Worm (Caenorhabditis elegans) whole organism, L4 larva: ENCODE results near the gene anp-1.

ENCODE experiments used
- F10B5.3 ChIP-seq: sonication (generic microtip); optimal IDR thresholded peaks from 2 replicates; lab custom pipeline; 2016; ENCODE audit warnings: mild to moderate bottlenecking, missing genetic modification characterization, missing compliant biosample characterization
- F49E8.2 ChIP-seq: sonication (generic microtip); optimal IDR thresholded peaks from 2 replicates; lab custom pipeline; 2016; ENCODE audit warnings: missing compliant biosample characterization, mild to moderate bottlenecking, missing genetic modification characterization, borderline replicate concordance
- R02D3.7 ChIP-seq: fragments of 150-350 bp; sonication (generic microtip); optimal IDR thresholded peaks from 3 replicates; lab custom pipeline; 2014; ENCODE audit warnings: missing biosample characterization, missing genetic modification characterization
- T26A8.4 ChIP-seq: fragments of 200-800 bp; sonication (Bioruptor generic); IDR thresholded peaks from 2 replicates; pipeline ENCODE4 v1.3.6; 2022; ENCODE audit warnings: missing genetic modification characterization, missing compliant biosample characterization
- Y105C5A.15 ChIP-seq: fragments of 200-800 bp; sonication (Bioruptor generic); IDR thresholded peaks from 2 replicates; pipeline ENCODE4 v1.3.6; 2022; ENCODE audit warnings: missing genetic modification characterization, missing compliant biosample characterization
- Y75B8A.6 ChIP-seq: fragments of 200-800 bp; sonication (Bioruptor generic); IDR thresholded peaks from 2 replicates; pipeline ENCODE4 v1.3.6; 2022; ENCODE audit warnings: missing genetic modification reagents, missing genetic modification characterization, missing compliant biosample characterization
- ZK546.5 ChIP-seq, 2 experiments: sonication (generic microtip); optimal IDR thresholded peaks; 2 replicates each; lab custom pipeline; 2017; ENCODE audit warnings: missing biosample characterization in 2 of 2, missing genetic modification characterization in 2 of 2
- aha-1 ChIP-seq: fragments of 150-350 bp; peaks from one replicate; lab custom pipeline; 2014; ENCODE audit warnings: missing biosample characterization, missing genetic modification characterization
- aly-2 ChIP-seq: sonication (generic microtip); optimal IDR thresholded peaks from 2 replicates; lab custom pipeline; 2018; ENCODE audit warnings: missing biosample characterization, missing genetic modification characterization
- arid-1 ChIP-seq: fragments of 200-800 bp; sonication (Bioruptor generic); conservative IDR thresholded peaks from 2 replicates; pipeline ENCODE4 v1.3.6; 2022; ENCODE audit warnings: missing genetic modification reagents, missing genetic modification characterization, missing compliant biosample characterization
- attf-4 ChIP-seq: sonication (generic microtip); optimal IDR thresholded peaks from 3 replicates; lab custom pipeline; 2017; ENCODE audit warnings: missing biosample characterization, missing genetic modification characterization
- ceh-44 ChIP-seq: fragments of 200-800 bp; sonication (Bioruptor generic); IDR thresholded peaks from 2 replicates; pipeline ENCODE4 v1.3.6; 2022; ENCODE audit warnings: missing genetic modification reagents, missing genetic modification characterization, missing compliant biosample characterization
- ceh-62 ChIP-seq: sonication (generic microtip); optimal IDR thresholded peaks from 2 replicates; lab custom pipeline; 2017; ENCODE audit warnings: missing biosample characterization, missing genetic modification characterization
- ces-1 ChIP-seq: fragments of 150-350 bp; sonication (generic microtip); optimal IDR thresholded peaks from 4 replicates; lab custom pipeline; 2014; ENCODE audit warnings: missing biosample characterization, missing genetic modification reagents, missing genetic modification characterization
- cey-2 ChIP-seq: sonication (generic microtip); optimal IDR thresholded peaks from 3 replicates; lab custom pipeline; 2017; ENCODE audit warnings: missing genetic modification characterization, mild to moderate bottlenecking, missing compliant biosample characterization, antibody characterized with exemption, borderline replicate concordance; ENCODE audit not compliant: insufficient read depth
- daf-16 ChIP-seq, 3 experiments: sonication (generic microtip); optimal IDR thresholded peaks; 2 replicates each; lab custom pipeline; 2016 to 2017; ENCODE audit warnings: missing genetic modification characterization in 3 of 3, missing genetic modification reagents in 3 of 3, mild to moderate bottlenecking in 2 of 3, missing compliant biosample characterization in 2 of 3, missing biosample characterization in 1 of 3, moderate library complexity in 1 of 3
- daf-19 ChIP-seq: fragments of 200-800 bp; sonication (Bioruptor generic); conservative IDR thresholded peaks from 2 replicates; pipeline ENCODE4 v1.3.6; 2022; ENCODE audit warnings: missing genetic modification characterization, missing compliant biosample characterization
- daf-8 ChIP-seq: fragments of 200-800 bp; sonication (Bioruptor generic); IDR thresholded peaks from 2 replicates; pipeline ENCODE4 v1.3.6; 2022; ENCODE audit warnings: missing genetic modification characterization, missing compliant biosample characterization
- dmd-6 ChIP-seq: fragments of 200-800 bp; sonication (Bioruptor generic); IDR thresholded peaks from 2 replicates; pipeline ENCODE4 v1.3.6; 2022; ENCODE audit warnings: missing genetic modification reagents, missing genetic modification characterization, missing compliant biosample characterization
- dmd-9 ChIP-seq: fragments of 200-800 bp; sonication (Bioruptor generic); IDR thresholded peaks from 2 replicates; pipeline ENCODE4 v1.3.6; 2022; ENCODE audit warnings: missing genetic modification reagents, missing genetic modification characterization, missing compliant biosample characterization
- duxl-1 ChIP-seq: sonication (generic microtip); optimal IDR thresholded peaks from 2 replicates; lab custom pipeline; 2016; ENCODE audit warnings: mild to moderate bottlenecking, missing genetic modification characterization, moderate library complexity, missing compliant biosample characterization; ENCODE audit not compliant: poor library complexity
- gei-8 ChIP-seq: fragments of 200-800 bp; sonication (Bioruptor generic); optimal IDR thresholded peaks from 2 replicates; lab custom pipeline; 2018; ENCODE audit warnings: mild to moderate bottlenecking, missing genetic modification characterization, missing compliant biosample characterization
- hif-1 ChIP-seq, 2 experiments: sonication (generic microtip); optimal IDR thresholded peaks; 2 replicates each; lab custom pipeline; 2016 to 2017; ENCODE audit warnings: missing compliant biosample characterization in 2 of 2, missing genetic modification characterization in 2 of 2, missing genetic modification reagents in 2 of 2, missing genotype in 2 of 2, mild to moderate bottlenecking in 1 of 2
- hlh-11 ChIP-seq: fragments of 200-800 bp; sonication (Bioruptor generic); optimal IDR thresholded peaks from 2 replicates; lab custom pipeline; 2018; ENCODE audit warnings: mild to moderate bottlenecking, missing genetic modification characterization, missing compliant biosample characterization
- hmg-1.1 ChIP-seq: fragments of 200-800 bp; sonication (Bioruptor generic); IDR thresholded peaks from 2 replicates; pipeline ENCODE4 v1.3.6; 2022; ENCODE audit warnings: missing genetic modification reagents, missing genetic modification characterization, missing compliant biosample characterization
- lin-1 ChIP-seq: fragments of 200-800 bp; sonication (Bioruptor generic); IDR thresholded peaks from 2 replicates; pipeline ENCODE4 v1.3.6; 2022; ENCODE audit warnings: missing genetic modification reagents, missing genetic modification characterization, missing compliant biosample characterization
- lin-13 ChIP-seq: fragments of 150-350 bp; optimal IDR thresholded peaks from 2 replicates; lab custom pipeline; 2014; ENCODE audit warnings: missing biosample characterization, missing genetic modification reagents, missing genetic modification characterization
- lin-15B ChIP-seq: fragments of 150-350 bp; sonication (generic microtip); optimal IDR thresholded peaks from 3 replicates; lab custom pipeline; 2014; ENCODE audit warnings: missing biosample characterization, missing genetic modification characterization
- lin-38 ChIP-seq: fragments of 200-800 bp; sonication (Bioruptor generic); IDR thresholded peaks from 2 replicates; pipeline ENCODE4 v1.3.6; 2022; ENCODE audit warnings: missing genetic modification reagents, missing genetic modification characterization, missing compliant biosample characterization
- lin-39 ChIP-seq: fragments of 150-350 bp; optimal IDR thresholded peaks from 2 replicates; lab custom pipeline; 2014; ENCODE audit warnings: missing biosample characterization, missing genetic modification reagents, missing genetic modification characterization
- mep-1 ChIP-seq: fragments of 150-350 bp; sonication (generic microtip); optimal IDR thresholded peaks from 3 replicates; lab custom pipeline; 2014; ENCODE audit warnings: missing biosample characterization, missing genetic modification characterization
- mxl-2 ChIP-seq: fragments of 200-800 bp; sonication (Bioruptor generic); conservative IDR thresholded peaks from 2 replicates; pipeline ENCODE4 v1.3.6; 2022; ENCODE audit warnings: missing genetic modification reagents, missing genetic modification characterization, missing compliant biosample characterization
- mxl-3 ChIP-seq: fragments of 200-800 bp; sonication (Bioruptor generic); optimal IDR thresholded peaks from 2 replicates; lab custom pipeline; 2018; ENCODE audit warnings: mild to moderate bottlenecking, missing genetic modification characterization, missing compliant biosample characterization
- nhr-11 ChIP-seq: fragments of 150-350 bp; optimal IDR thresholded peaks from 2 replicates; lab custom pipeline; 2014; ENCODE audit warnings: missing biosample characterization, missing genetic modification characterization
- nhr-111 ChIP-seq: fragments of 200-800 bp; sonication (Bioruptor generic); optimal IDR thresholded peaks from 2 replicates; lab custom pipeline; 2018; ENCODE audit warnings: mild to moderate bottlenecking, missing genetic modification characterization, missing compliant biosample characterization
- nhr-6 ChIP-seq: fragments of 150-350 bp; optimal IDR thresholded peaks from 2 replicates; lab custom pipeline; 2014; ENCODE audit warnings: missing biosample characterization, missing genetic modification characterization
- nhr-76 ChIP-seq: fragments of 150-350 bp; optimal IDR thresholded peaks from 2 replicates; lab custom pipeline; 2014; ENCODE audit warnings: missing biosample characterization, missing genetic modification characterization
- nhr-77 ChIP-seq: fragments of 150-350 bp; optimal IDR thresholded peaks from 2 replicates; lab custom pipeline; 2014; ENCODE audit warnings: missing biosample characterization, missing genetic modification characterization
- php-3 ChIP-seq: fragments of 200-800 bp; sonication (Bioruptor generic); IDR thresholded peaks from 2 replicates; pipeline ENCODE4 v1.3.6; 2022; ENCODE audit warnings: missing genetic modification reagents, missing genetic modification characterization, missing compliant biosample characterization
- rbr-2 ChIP-seq: sonication (generic microtip); optimal IDR thresholded peaks from 2 replicates; lab custom pipeline; 2016; ENCODE audit warnings: missing genotype, missing genetic modification characterization, missing compliant biosample characterization
- saeg-2 ChIP-seq: fragments of 200-800 bp; sonication (Bioruptor generic); IDR thresholded peaks from 2 replicates; pipeline ENCODE4 v1.3.6; 2022; ENCODE audit warnings: missing genetic modification reagents, missing genetic modification characterization, missing compliant biosample characterization
- snpc-4 ChIP-seq: fragments of 150-350 bp; optimal IDR thresholded peaks from 2 replicates; lab custom pipeline; 2014; ENCODE audit warnings: missing biosample characterization, missing genetic modification characterization
- spr-3 ChIP-seq: fragments of 200-800 bp; sonication (Bioruptor generic); optimal IDR thresholded peaks from 2 replicates; lab custom pipeline; 2018; ENCODE audit warnings: mild to moderate bottlenecking, missing genetic modification characterization, missing compliant biosample characterization
- tag-97 ChIP-seq: fragments of 200-800 bp; sonication (Bioruptor generic); IDR thresholded peaks from 2 replicates; pipeline ENCODE4 v1.3.6; 2022; ENCODE audit warnings: missing genetic modification characterization, missing compliant biosample characterization
- tra-1 ChIP-seq: fragments of 200-800 bp; sonication (Bioruptor generic); IDR thresholded peaks from 2 replicates; pipeline ENCODE4 v1.3.6; 2022; ENCODE audit warnings: missing genetic modification reagents, missing genetic modification characterization, missing compliant biosample characterization
- unc-39 ChIP-seq: sonication (generic microtip); optimal IDR thresholded peaks from 2 replicates; lab custom pipeline; 2017; ENCODE audit warnings: missing biosample characterization, missing genetic modification characterization
- zag-1 ChIP-seq: fragments of 150-350 bp; optimal IDR thresholded peaks from 2 replicates; lab custom pipeline; 2014; ENCODE audit warnings: missing biosample characterization, missing genetic modification characterization
- zfp-2 ChIP-seq: sonication (generic microtip); optimal IDR thresholded peaks from 2 replicates; lab custom pipeline; 2016; ENCODE audit warnings: mild to moderate bottlenecking, missing genetic modification characterization, missing compliant biosample characterization
- zfp-3 ChIP-seq: fragments of 200-800 bp; sonication (Bioruptor generic); conservative IDR thresholded peaks from 2 replicates; pipeline ENCODE4 v1.3.6; 2022; ENCODE audit warnings: missing genetic modification reagents, missing genetic modification characterization, missing compliant biosample characterization
- zip-2 ChIP-seq: fragments of 150-350 bp; optimal IDR thresholded peaks from 2 replicates; lab custom pipeline; 2014; ENCODE audit warnings: missing biosample characterization, missing genetic modification characterization

Gene anp-1

DNA sequence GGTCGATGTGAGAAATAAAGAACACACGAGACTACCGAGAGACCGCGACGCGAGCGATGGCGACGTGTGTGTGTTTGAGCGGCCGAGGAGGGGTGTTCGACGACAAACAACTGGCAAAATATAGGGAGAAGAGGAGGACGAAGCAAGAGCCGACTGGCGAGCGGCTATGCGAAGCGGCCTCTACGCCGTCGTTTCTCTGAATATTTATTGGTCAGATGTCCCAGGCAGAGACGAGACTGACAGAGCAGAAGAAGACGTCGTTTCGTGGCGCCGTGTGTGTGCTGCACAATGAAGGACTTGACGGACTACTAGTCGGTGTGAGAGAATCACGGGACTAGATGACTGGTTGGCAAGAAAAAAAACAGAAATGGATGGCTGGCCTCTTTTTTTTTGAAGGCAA lies 40.1 kb upstream of the anp-1 start (continued):
- TF ChIP-seq mep-1 (tag; lab: Kevin White, UChicago) (peak; percentile 63), daf-16 (GFP tag; optimal IDR thresholded peaks at IDR 0.05; lab: Kevin White, UChicago) (no peak), daf-16 (tag; optimal IDR thresholded peaks at IDR 0.05; lab: Kevin White, UChicago) (no peak), daf-19 (GFP tag; lab: Robert Waterston, UW) (no peak), T26A8.4 (GFP tag; lab: Robert Waterston, UW) (no peak), mxl-2 (GFP tag; lab: Robert Waterston, UW) (no peak), Y105C5A.15 (GFP tag; lab: Robert Waterston, UW) (no peak), gei-8 (no peak), dmd-6 (GFP tag; lab: Robert Waterston, UW) (0 out of 2 replicates have a peak, but pooled peaks have one; percentile 11), zag-1 (tag; lab: Kevin White, UChicago) (no peak), saeg-2 (GFP tag; lab: Robert Waterston, UW) (no peak), snpc-4 (no peak), hlh-11 (peak; percentile 41), lin-39 (tag; lab: Kevin White, UChicago) (no peak), zfp-2 (tag; lab: Kevin White, UChicago) (no peak), Y75B8A.6 (GFP tag; lab: Robert Waterston, UW) (no peak), zfp-3 (GFP tag; lab: Robert Waterston, UW) (no peak), lin-15B (tag; lab: Kevin White, UChicago) (no peak), spr-3 (GFP tag; lab: Kevin White, UChicago) (no peak), attf-4 (tag; lab: Kevin White, UChicago) (no peak), daf-8 (GFP tag; lab: Robert Waterston, UW) (no peak), mxl-3 (peak; percentile 11), nhr-111 (GFP tag; lab: Kevin White, UChicago) (no peak), rbr-2 (peak; percentile 79), zip-2 (tag; lab: Kevin White, UChicago) (no peak), unc-39 (tag; lab: Kevin White, UChicago) (no peak), aly-2 (tag; lab: Kevin White, UChicago) (no peak), lin-13 (no peak), nhr-77 (tag; lab: Kevin White, UChicago) (no peak), duxl-1 (tag; lab: Kevin White, UChicago) (no peak), php-3 (GFP tag; lab: Robert Waterston, UW) (no peak), ZK546.5 (tag; optimal IDR thresholded peaks at IDR 0.05; lab: Kevin White, UChicago) (no peak), lin-1 (GFP tag; lab: Robert Waterston, UW) (no peak), ces-1 (no peak), cey-2 (tag; lab: Kevin White, UChicago) (no peak), ceh-44 (GFP tag; lab: Robert Waterston, UW) (no peak), dmd-9 (no peak), F49E8.2 (tag; lab: Kevin White, UChicago) (no peak), hif-1 (tag; optimal IDR thresholded peaks at IDR 0.05; lab: Kevin White, UChicago) (peak in 1 of 2 experiments; percentile 39), arid-1 (no peak), nhr-11 (tag; lab: Kevin White, UChicago) (no peak), F10B5.3 (tag; lab: Kevin White, UChicago) (no peak), lin-38 (no peak), ceh-62 (tag; lab: Kevin White, UChicago) (no peak), tag-97 (no peak), tra-1 (GFP tag; lab: Robert Waterston, UW) (no peak), aha-1 (tag; lab: Kevin White, UChicago) (peak; percentile 97), hmg-1.1 (GFP tag; lab: Robert Waterston, UW) (peak; percentile 79), nhr-76 (tag; lab: Kevin White, UChicago) (no peak), nhr-6 (tag; lab: Kevin White, UChicago) (no peak), R02D3.7 (tag; lab: Kevin White, UChicago) (no peak)
